Worm (Caenorhabditis elegans): ENCODE measurements around the gene cutl-5.
A peak's percentile ranks its signal among the peaks of the same experiment; 100 is the strongest.

cutl-5 gene

DNA sequence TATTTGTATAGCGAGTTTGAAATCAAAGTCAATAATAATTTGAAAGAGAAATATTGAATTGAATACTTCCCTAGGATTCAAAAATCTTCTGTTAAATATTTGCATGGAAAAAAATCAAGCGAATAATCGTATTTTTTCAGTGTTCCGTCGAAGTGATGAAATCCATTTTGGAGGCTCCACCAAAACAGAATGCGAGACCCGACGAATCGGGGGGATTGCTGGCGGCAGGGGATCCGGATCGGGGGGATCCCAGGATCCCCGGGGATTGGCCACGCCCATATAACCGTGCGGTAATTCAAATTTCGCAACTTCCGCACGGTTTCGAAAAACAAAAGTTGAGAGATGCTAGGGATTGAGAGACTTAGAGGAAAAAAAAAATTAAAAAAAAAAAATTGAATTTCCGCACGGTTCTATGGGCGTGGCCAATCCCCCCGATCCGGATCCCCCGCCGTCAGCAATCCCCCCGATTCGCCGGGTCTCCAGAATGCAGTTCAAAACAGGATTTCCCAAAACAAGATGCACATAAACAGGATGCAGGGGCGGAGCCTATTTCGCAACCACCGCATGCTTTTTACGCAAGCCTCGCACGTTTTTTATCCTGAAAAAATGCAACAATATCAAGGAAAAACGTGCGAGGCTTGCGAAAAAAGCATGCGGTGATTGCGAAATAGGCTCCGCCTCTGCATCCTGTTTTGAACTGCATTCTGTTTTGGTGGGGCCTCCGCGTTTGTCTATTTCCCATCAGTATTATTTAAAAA, 7.1 kb upstream of the cutl-5 start, which contains the start of gene F10E7.11:
TSS of gene F10E7.11 (minus strand) at position 232 of the 758 bp plus-strand sequence.
- no peak for TF ChIP-seq him-1 (tag; optimal IDR thresholded peaks at IDR 0.05)
- TF ChIP-seq W03F9.2 (tag; optimal IDR thresholded peaks at IDR 0.05), result no peak
- no peak for TF ChIP-seq dao-5 (tag; optimal IDR thresholded peaks at IDR 0.05)

DNA sequence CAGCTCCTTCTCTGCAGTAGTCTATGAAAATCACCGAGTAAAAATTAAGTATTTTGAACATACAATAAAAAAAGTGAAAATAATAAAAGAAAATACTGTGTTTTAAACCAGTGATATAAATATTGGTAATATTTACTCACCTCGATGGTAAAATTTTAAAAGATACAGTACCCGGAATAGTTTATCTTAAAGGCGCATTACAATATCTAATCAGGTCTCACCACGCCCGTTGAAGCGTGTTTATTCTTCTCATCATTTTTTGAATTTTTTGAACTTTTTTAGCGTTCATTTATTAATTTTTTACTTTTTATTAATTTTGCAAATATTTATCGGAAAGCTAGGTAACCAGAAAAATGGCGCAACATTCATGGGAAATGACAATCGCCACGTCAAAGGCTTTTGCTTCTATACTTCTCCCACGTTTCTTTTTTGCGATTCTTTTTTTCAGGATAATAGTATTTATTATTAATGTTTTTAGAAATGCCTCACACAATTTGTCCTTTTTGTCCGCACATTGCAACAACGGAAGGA, 6.1 kb upstream of the cutl-5 start, which contains the start of gene F10E7.2:
TSS of gene F10E7.2 (plus strand) at position 481 of the 531 bp plus-strand sequence.
- TF ChIP-seq him-1 (tag; optimal IDR thresholded peaks at IDR 0.05) (no peak), dao-5 (tag; optimal IDR thresholded peaks at IDR 0.05) (no peak), W03F9.2 (tag; optimal IDR thresholded peaks at IDR 0.05) (no peak)

- no peak for TF ChIP-seq W03F9.2 (tag; optimal IDR thresholded peaks at IDR 0.05)
- TF ChIP-seq dao-5 (tag; optimal IDR thresholded peaks at IDR 0.05), result no peak
- TF ChIP-seq him-1 (tag; optimal IDR thresholded peaks at IDR 0.05), result no peak
Observed at ce11 chrII:7119525-7119924, 3.8 kb upstream of the cutl-5 start.

ce11 chrII:7116350-7116749, 644 bp upstream of the cutl-5 start, which contains the start of gene spon-1:
Gene spon-1, plus strand, starts transcription at chrII:7116557.
- TF ChIP-seq dao-5 (tag; optimal IDR thresholded peaks at IDR 0.05), result no peak
- no peak for TF ChIP-seq him-1 (tag; optimal IDR thresholded peaks at IDR 0.05)
- TF ChIP-seq W03F9.2 (tag; optimal IDR thresholded peaks at IDR 0.05), result no peak

- TF ChIP-seq him-1 (tag; optimal IDR thresholded peaks at IDR 0.05) (no peak), W03F9.2 (tag; optimal IDR thresholded peaks at IDR 0.05) (no peak), dao-5 (tag; optimal IDR thresholded peaks at IDR 0.05) (no peak)
Observed at ce11 chrII:7112780-7113179, 2.9 kb downstream of the cutl-5 start, which contains the start of gene F10E7.6. Gene F10E7.6, plus strand, starts transcription at chrII:7113080.

DNA sequence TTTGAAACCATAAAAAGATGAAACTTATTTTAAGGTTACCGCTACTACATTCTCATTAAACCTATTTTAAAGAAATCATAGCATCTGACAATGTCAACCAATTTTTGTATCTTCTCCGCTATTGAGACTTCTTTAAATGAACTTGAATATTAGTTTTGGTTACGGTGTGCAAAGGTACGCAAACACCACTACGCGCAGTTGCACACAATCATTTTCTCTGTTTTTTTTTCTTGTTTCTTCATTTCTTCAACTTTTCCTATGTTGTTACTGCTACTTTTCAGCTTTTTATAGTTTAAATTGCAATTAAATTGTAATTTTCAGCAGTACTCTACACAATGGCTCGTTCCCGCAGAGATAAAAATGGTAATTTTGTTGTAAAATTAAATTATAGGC, 4.1 kb downstream of the cutl-5 start, which contains the start of gene F10E7.5:
TSS of gene F10E7.5 (plus strand) at position 322 of the 393 bp plus-strand sequence.
- TF ChIP-seq W03F9.2 (tag; optimal IDR thresholded peaks at IDR 0.05) (no peak), him-1 (tag; optimal IDR thresholded peaks at IDR 0.05) (peak; percentile 51), dao-5 (tag; optimal IDR thresholded peaks at IDR 0.05) (no peak)

ce11 chrII:7111012-7111656, 4.6 kb downstream of the cutl-5 start:
- TF ChIP-seq dao-5 (tag; optimal IDR thresholded peaks at IDR 0.05), result no peak
- TF ChIP-seq W03F9.2 (tag; optimal IDR thresholded peaks at IDR 0.05), result no peak

DNA sequence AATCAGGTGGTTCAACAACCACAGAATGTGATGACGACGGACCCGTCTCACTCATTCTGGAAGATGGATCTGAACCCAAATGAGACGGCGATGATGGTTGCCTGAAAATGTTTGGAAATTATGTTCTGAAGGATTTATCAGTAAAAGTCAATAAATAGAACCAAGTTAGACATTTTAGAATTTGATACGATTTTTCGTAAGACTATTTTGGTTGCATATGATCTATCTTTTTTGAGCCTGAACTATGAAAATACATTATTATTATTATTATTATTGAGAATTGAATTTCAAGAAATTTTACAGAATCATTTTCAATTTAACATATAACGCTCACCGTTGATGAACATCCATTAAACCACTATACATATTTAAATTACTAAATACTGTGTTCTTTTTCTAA, 5.8 kb downstream of the cutl-5 start, which contains the start of gene F10E7.9:
TSS of gene F10E7.9 (minus strand) at position 101 of the 400 bp plus-strand sequence.
- TF ChIP-seq dao-5 (tag; optimal IDR thresholded peaks at IDR 0.05) (no peak), him-1 (tag; optimal IDR thresholded peaks at IDR 0.05) (no peak), W03F9.2 (tag; optimal IDR thresholded peaks at IDR 0.05) (no peak)

DNA sequence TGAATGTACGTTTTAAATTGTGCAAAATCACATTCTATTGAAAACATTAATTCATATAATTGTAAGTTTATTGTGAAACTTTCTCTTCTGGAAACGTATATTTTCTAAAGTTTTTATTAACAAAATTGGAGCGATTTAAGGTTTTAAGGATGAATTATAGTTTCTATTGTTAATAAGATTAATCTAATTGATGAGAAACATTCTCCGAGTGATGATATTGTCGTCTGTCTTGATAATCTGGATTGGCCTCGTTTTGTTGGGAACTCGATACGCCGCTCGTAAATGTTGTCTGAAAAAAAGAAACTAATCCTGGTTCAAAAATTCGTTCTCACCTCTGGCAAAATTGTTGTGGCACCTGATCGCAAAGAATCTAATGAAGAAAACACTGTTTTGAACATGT, 9.4 kb downstream of the cutl-5 start:
- TF ChIP-seq W03F9.2 (tag; optimal IDR thresholded peaks at IDR 0.05) (no peak), dao-5 (tag; optimal IDR thresholded peaks at IDR 0.05) (no peak), him-1 (tag; optimal IDR thresholded peaks at IDR 0.05) (no peak)

- TF ChIP-seq dao-5 (tag; optimal IDR thresholded peaks at IDR 0.05) (no peak), him-1 (tag; optimal IDR thresholded peaks at IDR 0.05) (peak; percentile 37), W03F9.2 (tag; optimal IDR thresholded peaks at IDR 0.05) (peak; percentile 86)
Observed at ce11 chrII:7104794-7105613, 10.7 kb downstream of the cutl-5 start, which contains the start of the genes farl-11 and rpl-33. Gene farl-11, minus strand, starts transcription at chrII:7105035. Gene rpl-33, plus strand, starts transcription at chrII:7105563.

DNA sequence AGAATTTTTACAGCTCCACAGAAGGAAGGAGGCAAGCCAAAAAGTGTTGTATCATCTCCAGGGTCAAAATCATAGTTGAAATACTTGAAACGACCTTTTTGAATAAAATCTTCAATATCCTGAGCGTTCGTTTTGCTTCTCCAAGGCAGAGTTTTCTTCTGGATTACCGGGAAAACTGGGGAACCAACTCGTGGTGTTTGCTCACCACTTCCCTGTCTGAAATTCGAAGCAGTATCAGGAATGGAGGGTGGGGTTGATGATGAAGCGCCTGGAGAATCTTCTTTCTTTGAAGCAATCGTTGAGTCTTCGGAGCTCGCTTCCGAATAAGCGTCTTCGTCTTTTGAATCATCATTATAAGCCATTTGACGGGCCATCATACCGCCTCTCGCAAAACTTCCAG, 12.6 kb downstream of the cutl-5 start:
- no peak for TF ChIP-seq him-1 (tag; optimal IDR thresholded peaks at IDR 0.05)
- TF ChIP-seq W03F9.2 (tag; optimal IDR thresholded peaks at IDR 0.05), result no peak
- no peak for TF ChIP-seq dao-5 (tag; optimal IDR thresholded peaks at IDR 0.05)

- TF ChIP-seq him-1 (tag; optimal IDR thresholded peaks at IDR 0.05) (no peak), W03F9.2 (tag; optimal IDR thresholded peaks at IDR 0.05) (no peak), dao-5 (tag; optimal IDR thresholded peaks at IDR 0.05) (no peak)
Observed at ce11 chrII:7102288-7102687, 13.4 kb downstream of the cutl-5 start.

ce11 chrII:7100838-7101237, 14.9 kb downstream of the cutl-5 start, which contains the start of gene mmaa-1:
Gene mmaa-1, minus strand, starts transcription at chrII:7101165.
- no peak for TF ChIP-seq dao-5 (tag; optimal IDR thresholded peaks at IDR 0.05)
- TF ChIP-seq him-1 (tag; optimal IDR thresholded peaks at IDR 0.05), result no peak
- TF ChIP-seq W03F9.2 (tag; optimal IDR thresholded peaks at IDR 0.05), result no peak

Data from whole organism, L4/young adult.